Fruit fly (Drosophila melanogaster) whole organism, wandering third instar larva: Measurements from ENCODE around the gene FASN2.

Experiments
- HLH106 ChIP-seq: fragments of 200-800 bp; optimal IDR thresholded peaks from 3 replicates; lab custom pipeline; 2019; ENCODE audit warnings: missing biosample characterization, mild to moderate bottlenecking, missing genetic modification characterization, moderate library complexity
- Vsx2 ChIP-seq: fragments of 200-300, 225-300 bp; sonication (Bioruptor generic); optimal IDR thresholded peaks from 2 replicates; lab custom pipeline; 2018; ENCODE audit warnings: missing biosample characterization, missing genetic modification characterization; ENCODE audit not compliant: partially characterized antibody
- brk ChIP-seq: fragments of 200-800 bp; sonication (Bioruptor generic); optimal IDR thresholded peaks from 2 replicates; lab custom pipeline; 2016; ENCODE audit warnings: missing biosample characterization, mild to moderate bottlenecking, missing genetic modification characterization
- usp ChIP-seq: fragments of >200 bp; optimal IDR thresholded peaks from 2 replicates; lab custom pipeline; 2017; ENCODE audit warnings: missing biosample characterization, missing genetic modification characterization

DNA sequence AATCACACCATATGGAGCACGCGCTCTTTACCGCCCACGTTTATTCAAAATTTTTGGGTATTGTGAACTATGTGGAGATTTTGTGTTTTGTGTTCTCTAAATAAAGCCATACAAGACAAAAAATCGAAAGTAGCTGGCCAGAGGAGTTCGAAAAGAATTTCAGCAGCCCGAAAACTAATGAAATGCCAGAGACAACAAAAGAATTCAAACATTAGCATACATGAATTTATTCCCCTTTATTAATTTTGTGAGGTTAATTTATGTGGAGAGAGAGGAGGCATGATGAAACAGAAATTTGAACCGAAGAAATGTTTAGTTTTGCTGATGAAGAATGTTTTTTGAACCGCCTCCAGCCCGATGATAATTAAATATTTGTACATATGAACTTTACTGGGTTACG is 37.6 kb upstream of the FASN2 start:
- TF ChIP-seq brk (GFP tag; lab: Kevin White, UChicago), result no peak
- no peak for TF ChIP-seq HLH106 (tag; lab: Kevin White, UChicago)
- TF ChIP-seq usp (GFP tag; lab: Kevin White, UChicago), result no peak
- no peak for TF ChIP-seq Vsx2 (GFP tag; lab: Kevin White, UChicago)
